Fruit fly (Drosophila melanogaster) whole organism, embryonic: ENCODE measurements around the gene CG7227.

Source experiments
- ATbp ChIP-seq: fragments of 200-800 bp; sonication (Bioruptor generic); optimal IDR thresholded peaks from 2 replicates; lab custom pipeline; 2017; ENCODE audit warnings: missing biosample characterization, mild to moderate bottlenecking, missing genetic modification characterization, missing genetic modification reagents
- Aef1 ChIP-seq: fragments of 200-800 bp; sonication (Bioruptor generic); IDR thresholded peaks from 3 replicates; pipeline ENCODE4 v1.3.6; 2022; ENCODE audit warnings: missing biosample characterization, missing genetic modification characterization
- Atf3 ChIP-seq: fragments of 200-800 bp; sonication (Bioruptor generic); optimal IDR thresholded peaks from 3 replicates; lab custom pipeline; 2016; ENCODE audit warnings: missing biosample characterization, missing genetic modification characterization
- Bdp1 ChIP-seq: fragments of 200-800 bp; sonication (Bioruptor generic); optimal IDR thresholded peaks from 3 replicates; lab custom pipeline; 2016; ENCODE audit warnings: missing biosample characterization, missing genetic modification characterization
- CG10321 ChIP-seq: fragments of 200-800 bp; sonication (Bioruptor generic); IDR thresholded peaks from 2 replicates; pipeline ENCODE4 v1.3.6; 2022; ENCODE audit warnings: missing biosample characterization, missing genetic modification characterization
- CG10543 ChIP-seq: fragments of 200-800 bp; sonication (Bioruptor generic); optimal IDR thresholded peaks from 3 replicates; lab custom pipeline; 2017; ENCODE audit warnings: missing biosample characterization, mild to moderate bottlenecking, missing genetic modification characterization, moderate library complexity
- CG12942 ChIP-seq: fragments of 200-800 bp; sonication (Bioruptor generic); optimal IDR thresholded peaks from 3 replicates; lab custom pipeline; 2016; ENCODE audit warnings: missing biosample characterization, missing genetic modification characterization
- CG13296 ChIP-seq: fragments of 200-800 bp; sonication (Bioruptor generic); optimal IDR thresholded peaks from 3 replicates; lab custom pipeline; 2018; ENCODE audit warnings: missing biosample characterization, mild to moderate bottlenecking, missing genetic modification characterization
- CG15073 ChIP-seq: fragments of 200-800 bp; sonication (Bioruptor generic); optimal IDR thresholded peaks from 2 replicates; lab custom pipeline; 2016; ENCODE audit warnings: missing biosample characterization, missing genetic modification characterization
- CG1832 ChIP-seq: fragments of 200-800 bp; sonication (Bioruptor generic); optimal IDR thresholded peaks from 2 replicates; lab custom pipeline; 2017; ENCODE audit warnings: missing biosample characterization, mild to moderate bottlenecking, missing genetic modification characterization, inconsistent platforms
- CG2199 ChIP-seq: fragments of 200-800 bp; sonication (Bioruptor generic); IDR thresholded peaks from 3 replicates; pipeline ENCODE4 v1.3.6; 2022; ENCODE audit warnings: missing biosample characterization, missing genetic modification characterization
- CG2875 ChIP-seq: fragments of 200-800 bp; sonication (Bioruptor generic); optimal IDR thresholded peaks from 2 replicates; lab custom pipeline; 2017; ENCODE audit warnings: missing biosample characterization, mild to moderate bottlenecking, missing genetic modification characterization, missing genetic modification reagents
- CG30403 ChIP-seq: fragments of 200-800 bp; sonication (Bioruptor generic); optimal IDR thresholded peaks from 3 replicates; lab custom pipeline; 2016; ENCODE audit warnings: missing biosample characterization, missing genetic modification characterization
- CG31365 ChIP-seq: fragments of 200-800 bp; sonication (Bioruptor generic); optimal IDR thresholded peaks from 2 replicates; lab custom pipeline; 2018; ENCODE audit warnings: missing biosample characterization, mild to moderate bottlenecking, missing genetic modification characterization
- CG3281 ChIP-seq: fragments of 200-800 bp; sonication (Bioruptor generic); optimal IDR thresholded peaks from 3 replicates; lab custom pipeline; 2017; ENCODE audit warnings: missing biosample characterization, mild to moderate bottlenecking, missing genetic modification characterization
- CG33213 ChIP-seq: fragments of 200-800 bp; sonication (Bioruptor generic); optimal IDR thresholded peaks from 3 replicates; lab custom pipeline; 2016; ENCODE audit warnings: missing biosample characterization, missing genetic modification characterization
- CG33557 ChIP-seq: fragments of 200-800 bp; sonication (Bioruptor generic); optimal IDR thresholded peaks from 2 replicates; lab custom pipeline; 2019; ENCODE audit warnings: missing biosample characterization, mild to moderate bottlenecking, missing genetic modification characterization, moderate library complexity
- CG6254 ChIP-seq: fragments of 200-800 bp; sonication (Bioruptor generic); optimal IDR thresholded peaks from 3 replicates; lab custom pipeline; 2017; ENCODE audit warnings: mild to moderate bottlenecking, missing biosample characterization, missing genetic modification reagents, missing genetic modification characterization
- CG6791 ChIP-seq: fragments of 200-800 bp; sonication (Bioruptor generic); IDR thresholded peaks from 3 replicates; pipeline ENCODE4 v1.3.6; 2022; ENCODE audit warnings: missing biosample characterization, missing genetic modification characterization; ENCODE audit not compliant: partially characterized antibody
- CG6854 ChIP-seq: fragments of 200-800 bp; sonication (Bioruptor generic); optimal IDR thresholded peaks from 3 replicates; lab custom pipeline; 2017; ENCODE audit warnings: missing biosample characterization, mild to moderate bottlenecking, missing genetic modification characterization
- CG7271 ChIP-seq: fragments of 200-800 bp; sonication (Bioruptor generic); optimal IDR thresholded peaks from 2 replicates; lab custom pipeline; 2018; ENCODE audit warnings: missing biosample characterization, mild to moderate bottlenecking, missing genetic modification characterization, moderate library complexity
- CG8388 ChIP-seq: fragments of 200-800 bp; sonication (Bioruptor generic); optimal IDR thresholded peaks from 2 replicates; lab custom pipeline; 2019; ENCODE audit warnings: missing biosample characterization, mild to moderate bottlenecking, missing genetic modification characterization, moderate library complexity
- Chrac-16 ChIP-seq: fragments of 200-800 bp; sonication (Bioruptor generic); optimal IDR thresholded peaks from 3 replicates; lab custom pipeline; 2016; ENCODE audit warnings: missing biosample characterization, missing genetic modification characterization
- CrebB ChIP-seq: fragments of 200-800 bp; sonication (Bioruptor generic); optimal IDR thresholded peaks from 3 replicates; lab custom pipeline; 2018; ENCODE audit warnings: missing biosample characterization, mild to moderate bottlenecking, missing genetic modification characterization
- D19A ChIP-seq: fragments of 200-800 bp; optimal IDR thresholded peaks from 3 replicates; lab custom pipeline; 2019; ENCODE audit warnings: missing biosample characterization, mild to moderate bottlenecking, missing genetic modification characterization, moderate library complexity
- Dfd ChIP-seq, 2 experiments: fragments of >200 bp; optimal IDR thresholded peaks; 2 replicates each; lab custom pipeline; 2017; ENCODE audit warnings: missing biosample characterization in 2 of 2, missing genetic modification characterization in 2 of 2
- E2f1 ChIP-seq: fragments of 200-800 bp; sonication (Bioruptor generic); IDR thresholded peaks from 2 replicates; pipeline ENCODE4 v1.3.6; 2022; ENCODE audit warnings: missing biosample characterization, missing genetic modification characterization
- Fer2 ChIP-seq: fragments of 200-800 bp; sonication (Bioruptor generic); optimal IDR thresholded peaks from 2 replicates; lab custom pipeline; 2018; ENCODE audit warnings: missing biosample characterization, mild to moderate bottlenecking, missing genetic modification characterization, moderate library complexity
- Fer3 ChIP-seq: fragments of 200-800 bp; sonication (Bioruptor generic); optimal IDR thresholded peaks from 2 replicates; lab custom pipeline; 2018; ENCODE audit warnings: missing biosample characterization, mild to moderate bottlenecking, missing genetic modification characterization, moderate library complexity
- HHEX ChIP-seq: fragments of 200-800 bp; sonication (Bioruptor generic); optimal IDR thresholded peaks from 3 replicates; lab custom pipeline; 2017; ENCODE audit warnings: missing biosample characterization, mild to moderate bottlenecking, missing genetic modification characterization, missing genetic modification reagents
- HLH3B ChIP-seq: fragments of 200-800 bp; sonication (Bioruptor generic); IDR thresholded peaks from 2 replicates; pipeline ENCODE4 v1.3.6; 2022; ENCODE audit warnings: missing biosample characterization, missing genetic modification characterization
- Jarid2 ChIP-seq: fragments of 200-800 bp; sonication (Bioruptor generic); optimal IDR thresholded peaks from 3 replicates; lab custom pipeline; 2017; ENCODE audit warnings: mild to moderate bottlenecking, missing biosample characterization, missing genetic modification reagents, missing genetic modification characterization
- MESR4 ChIP-seq: fragments of 200-800 bp; sonication (Bioruptor generic); optimal IDR thresholded peaks from 2 replicates; lab custom pipeline; 2018; ENCODE audit warnings: missing biosample characterization, mild to moderate bottlenecking, missing genetic modification characterization, moderate library complexity
- Max ChIP-seq: fragments of 200-800 bp; sonication (Bioruptor generic); optimal IDR thresholded peaks from 2 replicates; lab custom pipeline; 2016; ENCODE audit warnings: missing biosample characterization, mild to moderate bottlenecking, missing genetic modification characterization
- Scr ChIP-seq: fragments of 200-800 bp; sonication (Bioruptor generic); IDR thresholded peaks from 2 replicates; pipeline ENCODE4 v1.3.6; 2022; ENCODE audit warnings: missing biosample characterization, missing genetic modification characterization; ENCODE audit not compliant: partially characterized antibody
- ci ChIP-seq: fragments of 200-800 bp; sonication (Bioruptor generic); IDR thresholded peaks from 3 replicates; pipeline ENCODE4 v1.3.6; 2022; ENCODE audit warnings: missing biosample characterization, missing genetic modification characterization
- crc ChIP-seq: fragments of 200-800 bp; sonication (Bioruptor generic); optimal IDR thresholded peaks from 2 replicates; lab custom pipeline; 2016; ENCODE audit warnings: missing biosample characterization, missing genetic modification characterization
- dan ChIP-seq: fragments of 200-800 bp; sonication (Bioruptor generic); IDR thresholded peaks from 2 replicates; pipeline ENCODE4 v1.3.6; 2022; ENCODE audit warnings: missing biosample characterization, missing genetic modification characterization
- fu2 ChIP-seq: fragments of 200-800 bp; sonication (Bioruptor generic); optimal IDR thresholded peaks from 2 replicates; lab custom pipeline; 2016; ENCODE audit warnings: missing biosample characterization, missing genetic modification characterization
- gt ChIP-seq: fragments of 200-800 bp; sonication (Bioruptor generic); IDR thresholded peaks from 2 replicates; pipeline ENCODE4 v1.3.6; 2022; ENCODE audit warnings: missing biosample characterization, missing genetic modification characterization
- inv ChIP-seq: fragments of 200-800 bp; sonication (Bioruptor generic); IDR thresholded peaks from 2 replicates; pipeline ENCODE4 v1.3.6; 2022; ENCODE audit warnings: missing biosample characterization, missing genetic modification characterization; ENCODE audit not compliant: partially characterized antibody
- klu ChIP-seq: fragments of 200-800 bp; sonication (Bioruptor generic); IDR thresholded peaks from 2 replicates; pipeline ENCODE4 v1.3.6; 2022; ENCODE audit warnings: missing biosample characterization, missing genetic modification characterization
- lab ChIP-seq: fragments of 200-800 bp; sonication (Bioruptor generic); optimal IDR thresholded peaks from 3 replicates; lab custom pipeline; 2017; ENCODE audit warnings: missing biosample characterization, missing genetic modification characterization, mild to moderate bottlenecking, moderate library complexity, missing genetic modification reagents
- lov ChIP-seq, 2 experiments: fragments of 200-800 bp in 1 of 2; fragments of >200 bp in 1 of 2; sonication (Bioruptor generic) in 1 of 2; IDR thresholded peaks in 1 of 2; optimal IDR thresholded peaks in 1 of 2; 2 replicates in 1 of 2; 3 replicates in 1 of 2; pipeline versions ENCODE4 v1.3.6 to Lab custom; 2017 to 2022; ENCODE audit warnings: missing biosample characterization in 1 of 2, missing genetic modification characterization in 1 of 2
- p53 ChIP-seq: fragments of 200-800 bp; sonication (Bioruptor generic); optimal IDR thresholded peaks from 2 replicates; lab custom pipeline; 2016; ENCODE audit warnings: missing biosample characterization, missing genetic modification characterization
- so ChIP-seq: fragments of 200-800 bp; sonication (Bioruptor generic); IDR thresholded peaks from 3 replicates; pipeline ENCODE4 v1.3.6; 2022; ENCODE audit warnings: missing biosample characterization, missing genetic modification characterization
- sug ChIP-seq: fragments of 200-800 bp; optimal IDR thresholded peaks from 2 replicates; lab custom pipeline; 2019; ENCODE audit warnings: missing biosample characterization, mild to moderate bottlenecking, missing genetic modification characterization, moderate library complexity
- toy ChIP-seq: fragments of 200-800 bp; sonication (Bioruptor generic); IDR thresholded peaks from 2 replicates; pipeline ENCODE4 v1.3.6; 2022; ENCODE audit warnings: missing biosample characterization, missing genetic modification characterization
- ttk ChIP-seq: fragments of 200-800 bp; sonication (Bioruptor generic); IDR thresholded peaks from 2 replicates; pipeline ENCODE4 v2.1.2; 2022; ENCODE audit warnings: missing biosample characterization, missing genetic modification characterization
- vvl ChIP-seq: fragments of 200-800 bp; sonication (Bioruptor generic); IDR thresholded peaks from 2 replicates; pipeline ENCODE4 v1.3.6; 2022; ENCODE audit warnings: missing biosample characterization, missing genetic modification characterization

The CG7227 gene

dm6 chr2L:7976738-7977137 is 21.2 kb downstream of the CG7227 start (continued):
- TF ChIP-seq ttk (no peak), CG3281 (GFP tag; lab: Kevin White, UChicago) (no peak), Aef1 (GFP tag; lab: Robert Waterston, UW) (peak; percentile 72; the same call in 2 of the 3 replicates), CG10321 (GFP tag; lab: Robert Waterston, UW) (peak; percentile 44; the same call in 1 of the 2 replicates), CG6854 (GFP tag; lab: Kevin White, UChicago) (no peak), Fer2 (no peak), CG12942 (GFP tag; lab: Kevin White, UChicago) (no peak), CG2875 (no peak), CG10543 (GFP tag; lab: Kevin White, UChicago) (peak; percentile 23), lov (optimal IDR thresholded peaks at IDR 0.05; lab: Kevin White, UChicago) (no peak), lov (GFP tag; IDR thresholded peaks at IDR 0.05; lab: Robert Waterston, UW) (0 out of 3 replicates have a peak, but pooled peaks have one; percentile 45), CG15073 (GFP tag; lab: Kevin White, UChicago) (no peak), crc (no peak), sug (tag; lab: Kevin White, UChicago) (peak; percentile 8), HLH3B (GFP tag; lab: Robert Waterston, UW) (no peak), Jarid2 (GFP tag; lab: Kevin White, UChicago) (peak; percentile 2), CG6791 (GFP tag; lab: Robert Waterston, UW) (0 out of 3 replicates have a peak, but pooled peaks have one; percentile 16), klu (GFP tag; lab: Robert Waterston, UW) (no peak), vvl (no peak), p53 (GFP tag; lab: Kevin White, UChicago) (no peak), Dfd (GFP tag; optimal IDR thresholded peaks at IDR 0.05; lab: Kevin White, UChicago) (peak; percentile 43 to 91), Scr (GFP tag; lab: Robert Waterston, UW) (no peak), CG13296 (GFP tag; lab: Kevin White, UChicago) (no peak), Chrac-16 (GFP tag; lab: Kevin White, UChicago) (no peak), Bdp1 (GFP tag; lab: Kevin White, UChicago) (no peak), dan (GFP tag; lab: Robert Waterston, UW) (no peak), HHEX (GFP tag; lab: Kevin White, UChicago) (no peak), Max (GFP tag; lab: Kevin White, UChicago) (no peak), E2f1 (GFP tag; lab: Robert Waterston, UW) (no peak), gt (GFP tag; lab: Robert Waterston, UW) (no peak), lab (GFP tag; lab: Kevin White, UChicago) (no peak), fu2 (GFP tag; lab: Kevin White, UChicago) (no peak), ATbp (GFP tag; lab: Kevin White, UChicago) (no peak), CG30403 (GFP tag; lab: Kevin White, UChicago) (no peak), ci (GFP tag; lab: Robert Waterston, UW) (peak; percentile 53; the same call in 2 of the 3 replicates), Atf3 (GFP tag; lab: Kevin White, UChicago) (no peak), toy (no peak), CG7271 (tag; lab: Kevin White, UChicago) (no peak), so (GFP tag; lab: Robert Waterston, UW) (peak; percentile 42; the same call in 1 of the 3 replicates), CG1832 (GFP tag; lab: Kevin White, UChicago) (peak; percentile 84), MESR4 (GFP tag; lab: Kevin White, UChicago) (no peak), D19A (tag; lab: Kevin White, UChicago) (no peak), CG33213 (GFP tag; lab: Kevin White, UChicago) (no peak), CG33557 (no peak), Fer3 (tag; lab: Kevin White, UChicago) (no peak), CG2199 (peak; percentile 22; the same call in 1 of the 3 replicates), CG8388 (GFP tag; lab: Kevin White, UChicago) (no peak), CG31365 (tag; lab: Kevin White, UChicago) (no peak), CG6254 (GFP tag; lab: Kevin White, UChicago) (no peak), inv (no peak), CrebB (tag; lab: Kevin White, UChicago) (no peak)
